Worm (Caenorhabditis elegans) whole organism, L3 larva: ENCODE data around the gene clec-227.

ENCODE experiments used
- R02D3.7 ChIP-seq: fragments of 150-350 bp; optimal IDR thresholded peaks from 2 replicates; lab custom pipeline; 2014; ENCODE audit warnings: missing biosample characterization, missing genetic modification characterization
- ZK546.5 ChIP-seq: sonication (generic microtip); optimal IDR thresholded peaks from 2 replicates; lab custom pipeline; 2017; ENCODE audit warnings: missing biosample characterization, missing genetic modification characterization
- aly-2 ChIP-seq: fragments of 150-350 bp; optimal IDR thresholded peaks from 2 replicates; lab custom pipeline; 2014; ENCODE audit warnings: missing biosample characterization, missing genetic modification characterization
- ama-1 ChIP-seq: fragments of 150-350 bp; optimal IDR thresholded peaks from 2 replicates; lab custom pipeline; 2018
- ceh-16 ChIP-seq: sonication (generic microtip); optimal IDR thresholded peaks from 2 replicates; lab custom pipeline; 2017; ENCODE audit warnings: missing biosample characterization, missing genetic modification characterization
- ceh-28 ChIP-seq: fragments of 150-350 bp; optimal IDR thresholded peaks from 2 replicates; lab custom pipeline; 2014; ENCODE audit warnings: missing biosample characterization, missing genetic modification reagents, missing genetic modification characterization
- ceh-82 ChIP-seq: fragments of 150-350 bp; optimal IDR thresholded peaks from 2 replicates; lab custom pipeline; 2014; ENCODE audit warnings: missing biosample characterization, missing genetic modification characterization
- ceh-9 ChIP-seq: sonication (generic microtip); optimal IDR thresholded peaks from 2 replicates; lab custom pipeline; 2018; ENCODE audit warnings: missing biosample characterization, missing genetic modification characterization
- daf-12 ChIP-seq: fragments of 150-350 bp; optimal IDR thresholded peaks from 2 replicates; lab custom pipeline; 2014; ENCODE audit warnings: missing biosample characterization, missing genetic modification reagents, missing genetic modification characterization
- egl-27 ChIP-seq: sonication (generic microtip); optimal IDR thresholded peaks from 4 replicates; lab custom pipeline; 2017; ENCODE audit warnings: missing biosample characterization, missing genetic modification reagents, missing genetic modification characterization
- egl-5 ChIP-seq: fragments of 150-350 bp; optimal IDR thresholded peaks from 2 replicates; lab custom pipeline; 2017; ENCODE audit warnings: missing biosample characterization, missing genetic modification reagents, missing genetic modification characterization, inconsistent platforms
- elt-1 ChIP-seq: fragments of 150-350 bp; optimal IDR thresholded peaks from 2 replicates; lab custom pipeline; 2014; ENCODE audit warnings: missing biosample characterization, missing genetic modification characterization
- elt-2 ChIP-seq: sonication (generic microtip); optimal IDR thresholded peaks from 2 replicates; lab custom pipeline; 2016; ENCODE audit warnings: missing genetic modification reagents, mild to moderate bottlenecking, missing genetic modification characterization, missing compliant biosample characterization
- elt-3 ChIP-seq, 3 experiments: fragments of 150-350 bp in 1 of 3; sonication (generic microtip) in 2 of 3; optimal IDR thresholded peaks; 2 replicates in 2 of 3; 4 replicates in 1 of 3; lab custom pipeline; 2014 to 2017; ENCODE audit warnings: missing biosample characterization in 3 of 3, missing genetic modification characterization in 3 of 3
- eor-1 ChIP-seq, 2 experiments: fragments of 150-350 bp; optimal IDR thresholded peaks; 2 replicates each; lab custom pipeline; 2014 to 2018; ENCODE audit warnings: missing biosample characterization in 2 of 2, missing genetic modification characterization in 2 of 2
- fkh-10 ChIP-seq: sonication (generic microtip); optimal IDR thresholded peaks from 2 replicates; lab custom pipeline; 2017; ENCODE audit warnings: missing biosample characterization, missing genetic modification reagents, missing genetic modification characterization
- fkh-2 ChIP-seq: fragments of 150-350 bp; optimal IDR thresholded peaks from 2 replicates; lab custom pipeline; 2014; ENCODE audit warnings: missing biosample characterization, missing genetic modification reagents, missing genetic modification characterization
- fos-1 ChIP-seq: fragments of 150-350 bp; optimal IDR thresholded peaks from 2 replicates; lab custom pipeline; 2014; ENCODE audit warnings: missing biosample characterization, missing genetic modification characterization
- hmg-11 ChIP-seq: sonication (generic microtip); optimal IDR thresholded peaks from 2 replicates; lab custom pipeline; 2016; ENCODE audit warnings: missing genetic modification characterization, missing compliant biosample characterization
- jun-1 ChIP-seq: fragments of 150-350 bp; optimal IDR thresholded peaks from 2 replicates; lab custom pipeline; 2014; ENCODE audit warnings: missing biosample characterization, missing genetic modification reagents, missing genetic modification characterization
- lin-15B ChIP-seq: fragments of 150-350 bp; optimal IDR thresholded peaks from 2 replicates; lab custom pipeline; 2014; ENCODE audit warnings: missing biosample characterization, missing genetic modification characterization
- lin-39 ChIP-seq: fragments of 150-350 bp; optimal IDR thresholded peaks from 2 replicates; lab custom pipeline; 2018; ENCODE audit warnings: missing biosample characterization, missing genetic modification reagents, missing genetic modification characterization
- lsy-12 ChIP-seq: sonication (generic microtip); optimal IDR thresholded peaks from 2 replicates; lab custom pipeline; 2016; ENCODE audit warnings: mild to moderate bottlenecking, missing genetic modification characterization, missing compliant biosample characterization
- mdl-1 ChIP-seq: fragments of 150-350 bp; optimal IDR thresholded peaks from 2 replicates; lab custom pipeline; 2014; ENCODE audit warnings: missing biosample characterization, missing genetic modification characterization
- mml-1 ChIP-seq: fragments of 150-350 bp; sonication (generic microtip); optimal IDR thresholded peaks from 3 replicates; lab custom pipeline; 2014; ENCODE audit warnings: missing biosample characterization, missing genetic modification characterization
- nfya-1 ChIP-seq: sonication (generic microtip); optimal IDR thresholded peaks from 2 replicates; lab custom pipeline; 2017; ENCODE audit warnings: missing genetic modification characterization, mild to moderate bottlenecking, missing compliant biosample characterization, antibody characterized with exemption, moderate library complexity; ENCODE audit not compliant: insufficient read depth
- nhr-11 ChIP-seq: fragments of 150-350 bp; optimal IDR thresholded peaks from 2 replicates; lab custom pipeline; 2014; ENCODE audit warnings: missing biosample characterization, missing genetic modification characterization
- nhr-12 ChIP-seq: fragments of 150-350 bp; optimal IDR thresholded peaks from 2 replicates; lab custom pipeline; 2014; ENCODE audit warnings: missing biosample characterization, missing genetic modification characterization
- nhr-23 ChIP-seq: fragments of 150-350 bp; optimal IDR thresholded peaks from 2 replicates; lab custom pipeline; 2014; ENCODE audit warnings: missing biosample characterization, missing genetic modification reagents, missing genetic modification characterization
- nhr-237 ChIP-seq: fragments of 150-350 bp; optimal IDR thresholded peaks from 2 replicates; lab custom pipeline; 2014; ENCODE audit warnings: missing biosample characterization, missing genetic modification characterization
- nhr-25 ChIP-seq: sonication (generic microtip); optimal IDR thresholded peaks from 2 replicates; lab custom pipeline; 2017; ENCODE audit warnings: missing biosample characterization, missing genetic modification characterization
- nhr-28 ChIP-seq: fragments of 150-350 bp; optimal IDR thresholded peaks from 2 replicates; lab custom pipeline; 2014; ENCODE audit warnings: missing biosample characterization, missing genetic modification characterization
- nhr-43 ChIP-seq: sonication (generic microtip); optimal IDR thresholded peaks from 2 replicates; lab custom pipeline; 2016; ENCODE audit warnings: mild to moderate bottlenecking, missing genetic modification characterization, missing compliant biosample characterization; ENCODE audit not compliant: poor library complexity, severe bottlenecking
- nhr-67 ChIP-seq: fragments of 150-350 bp; optimal IDR thresholded peaks from 2 replicates; lab custom pipeline; 2014; ENCODE audit warnings: missing biosample characterization, missing genetic modification characterization
- nhr-76 ChIP-seq: fragments of 150-350 bp; sonication (generic microtip); optimal IDR thresholded peaks from 5 replicates; lab custom pipeline; 2014; ENCODE audit warnings: missing biosample characterization, missing genetic modification characterization
- nhr-77 ChIP-seq: fragments of 150-350 bp; optimal IDR thresholded peaks from 2 replicates; lab custom pipeline; 2014; ENCODE audit warnings: missing biosample characterization, missing genetic modification characterization
- pha-4 ChIP-seq: fragments of 150-350 bp; optimal IDR thresholded peaks from 2 replicates; lab custom pipeline; 2014; ENCODE audit warnings: missing biosample characterization, missing genetic modification reagents, missing genetic modification characterization
- pqm-1 ChIP-seq: fragments of 150-350 bp; optimal IDR thresholded peaks from 2 replicates; lab custom pipeline; 2017; ENCODE audit warnings: missing biosample characterization, missing genetic modification characterization, inconsistent platforms
- sea-2 ChIP-seq: fragments of 150-350 bp; sonication (generic microtip); optimal IDR thresholded peaks from 4 replicates; lab custom pipeline; 2014; ENCODE audit warnings: missing biosample characterization, missing genetic modification reagents, missing genetic modification characterization
- skn-1 ChIP-seq: fragments of 150-350 bp; optimal IDR thresholded peaks from 2 replicates; lab custom pipeline; 2014; ENCODE audit warnings: missing biosample characterization, missing genetic modification characterization
- snpc-4 ChIP-seq: fragments of 150-350 bp; optimal IDR thresholded peaks from 2 replicates; lab custom pipeline; 2014; ENCODE audit warnings: missing biosample characterization, missing genetic modification characterization
- tbx-2 ChIP-seq: sonication (generic microtip); optimal IDR thresholded peaks from 2 replicates; lab custom pipeline; 2016; ENCODE audit warnings: mild to moderate bottlenecking, missing genetic modification characterization, missing compliant biosample characterization
- unc-39 ChIP-seq: sonication (generic microtip); optimal IDR thresholded peaks from 4 replicates; lab custom pipeline; 2017; ENCODE audit warnings: missing biosample characterization, missing genetic modification characterization
- unc-62 ChIP-seq: fragments of 150-350 bp; sonication (generic microtip); optimal IDR thresholded peaks from 4 replicates; lab custom pipeline; 2014; ENCODE audit warnings: missing biosample characterization, missing genetic modification reagents, missing genetic modification characterization
- zag-1 ChIP-seq: fragments of 150-350 bp; optimal IDR thresholded peaks from 2 replicates; lab custom pipeline; 2014; ENCODE audit warnings: missing biosample characterization, missing genetic modification characterization
- ztf-11 ChIP-seq: fragments of 150-350 bp; optimal IDR thresholded peaks from 2 replicates; lab custom pipeline; 2014; ENCODE audit warnings: missing biosample characterization, missing genetic modification characterization
- ztf-4 ChIP-seq: fragments of 150-350 bp; optimal IDR thresholded peaks from 2 replicates; lab custom pipeline; 2014; ENCODE audit warnings: missing biosample characterization, missing genetic modification characterization

clec-227 gene

ce11 chrV:14504120-14504519 lies 31.8 kb downstream of the clec-227 start:
- TF ChIP-seq nfya-1 (tag; lab: Kevin White, UChicago) (no peak), snpc-4 (tag; lab: Kevin White, UChicago) (no peak), lin-15B (no peak), fos-1 (tag; lab: Kevin White, UChicago) (no peak), unc-39 (tag; lab: Kevin White, UChicago) (no peak), ceh-16 (tag; lab: Kevin White, UChicago) (no peak), nhr-12 (tag; lab: Kevin White, UChicago) (no peak), sea-2 (GFP tag; lab: Kevin White, UChicago) (no peak), aly-2 (no peak), elt-2 (no peak), ceh-82 (tag; lab: Kevin White, UChicago) (no peak), nhr-25 (tag; lab: Kevin White, UChicago) (no peak), fkh-10 (GFP tag; lab: Kevin White, UChicago) (no peak), elt-3 (tag; optimal IDR thresholded peaks at IDR 0.05; lab: Kevin White, UChicago) (no peak), nhr-77 (tag; lab: Kevin White, UChicago) (no peak), pha-4 (tag; lab: Kevin White, UChicago) (no peak)
- TF ChIP-seq, all 47 proteins: peak for 0

- TF ChIP-seq lin-39 (no peak), elt-2 (peak; percentile 2)
Observed at ce11 chrV:14504774-14505173, 32.4 kb downstream of the clec-227 start.

DNA sequence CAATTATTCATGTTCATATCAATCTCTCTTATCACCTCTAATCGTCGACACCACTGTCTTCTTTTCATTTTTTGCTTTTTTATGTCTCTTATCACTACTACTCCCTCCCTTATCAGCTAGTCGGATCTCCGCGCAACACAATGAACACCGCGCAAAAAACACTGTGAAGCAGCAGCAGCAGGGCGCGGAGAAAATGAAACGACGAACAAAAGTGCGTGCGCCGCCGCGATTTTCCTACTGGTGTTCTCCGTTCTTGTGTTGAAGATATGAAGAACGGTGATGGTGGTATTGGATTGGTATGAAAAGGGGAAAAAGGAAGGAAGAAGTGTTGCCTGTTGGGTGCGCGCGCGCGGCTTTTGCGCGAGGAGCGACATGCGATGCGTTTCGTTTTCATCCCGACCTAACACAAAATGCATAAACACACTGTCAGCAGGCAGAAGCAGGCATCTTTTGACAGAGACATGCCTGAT lies 33.5 kb downstream of the clec-227 start:
- TF ChIP-seq lin-39 = no peak
- TF ChIP-seq elt-3 (tag; optimal IDR thresholded peaks at IDR 0.05; lab: Kevin White, UChicago) = peak in 2 of 3 experiments; percentile 30 to 93
- peak; percentile 78 for TF ChIP-seq nhr-43 (tag; lab: Kevin White, UChicago)
- TF ChIP-seq lsy-12 = no peak
- peak; percentile 67 for TF ChIP-seq nhr-23 (tag; lab: Kevin White, UChicago)
- no peak for TF ChIP-seq nhr-28 (tag; lab: Kevin White, UChicago)
- TF ChIP-seq ceh-9 (tag; lab: Kevin White, UChicago) = no peak
- TF ChIP-seq ZK546.5 = no peak
- no peak for TF ChIP-seq nhr-77 (tag; lab: Kevin White, UChicago)
- no peak for TF ChIP-seq nhr-11 (tag; lab: Kevin White, UChicago)
- no peak for TF ChIP-seq unc-62
- no peak for TF ChIP-seq snpc-4 (tag; lab: Kevin White, UChicago)
- TF ChIP-seq ceh-28 (tag; lab: Kevin White, UChicago) = no peak
- TF ChIP-seq R02D3.7 (tag; lab: Kevin White, UChicago) = no peak
- TF ChIP-seq fkh-10 (GFP tag; lab: Kevin White, UChicago) = no peak
- no peak for TF ChIP-seq nhr-67 (tag; lab: Kevin White, UChicago)
- no peak for TF ChIP-seq nfya-1 (tag; lab: Kevin White, UChicago)
- TF ChIP-seq ztf-11 = no peak
- no peak for TF ChIP-seq nhr-12 (tag; lab: Kevin White, UChicago)
- TF ChIP-seq hmg-11 (tag; lab: Kevin White, UChicago) = no peak
- no peak for TF ChIP-seq fos-1 (tag; lab: Kevin White, UChicago)
- TF ChIP-seq skn-1 = no peak
- peak; percentile 95 for TF ChIP-seq elt-1 (tag; lab: Kevin White, UChicago)
- TF ChIP-seq mdl-1 = no peak
- TF ChIP-seq daf-12 (tag; lab: Kevin White, UChicago) = no peak
- no peak for TF ChIP-seq egl-5
- no peak for TF ChIP-seq eor-1 (tag; optimal IDR thresholded peaks at IDR 0.05; lab: Kevin White, UChicago)
- no peak for TF ChIP-seq ztf-4
- no peak for TF ChIP-seq sea-2 (GFP tag; lab: Kevin White, UChicago)
- TF ChIP-seq pha-4 (tag; lab: Kevin White, UChicago) = no peak
- no peak for TF ChIP-seq ceh-16 (tag; lab: Kevin White, UChicago)
- TF ChIP-seq nhr-237 (tag; lab: Kevin White, UChicago) = no peak
- TF ChIP-seq aly-2 = no peak
- no peak for TF ChIP-seq ama-1 (lab: Kevin White, UChicago)
- peak; percentile 84 for TF ChIP-seq elt-2
- TF ChIP-seq zag-1 (tag; lab: Kevin White, UChicago) = no peak
- TF ChIP-seq lin-15B = no peak
- no peak for TF ChIP-seq ceh-82 (tag; lab: Kevin White, UChicago)
- TF ChIP-seq egl-27 (tag; lab: Kevin White, UChicago) = peak; percentile 2
- TF ChIP-seq mml-1 (tag; lab: Kevin White, UChicago) = no peak
- no peak for TF ChIP-seq unc-39 (tag; lab: Kevin White, UChicago)
- TF ChIP-seq jun-1 (tag; lab: Kevin White, UChicago) = peak; percentile 46
- no peak for TF ChIP-seq fkh-2
- no peak for TF ChIP-seq nhr-76 (tag; lab: Kevin White, UChicago)
- no peak for TF ChIP-seq tbx-2 (tag; lab: Kevin White, UChicago)
- TF ChIP-seq nhr-25 (tag; lab: Kevin White, UChicago) = peak; percentile 65
- peak; percentile 42 for TF ChIP-seq pqm-1 (tag; lab: Kevin White, UChicago)
